Worm (Caenorhabditis elegans) whole organism, young adult: Measurements from ENCODE around the gene thoc-1.

Source experiments
- B0336.3 ChIP-seq: fragments of 200-800 bp; sonication (Bioruptor generic); IDR thresholded peaks from 2 replicates; pipeline ENCODE4 v1.3.6; 2022; ENCODE audit warnings: missing genetic modification characterization, missing compliant biosample characterization
- F10E7.11 ChIP-seq: sonication (generic microtip); optimal IDR thresholded peaks from 2 replicates; lab custom pipeline; 2017; ENCODE audit warnings: mild to moderate bottlenecking, missing genetic modification characterization, moderate library complexity, missing compliant biosample characterization
- F33H1.4 ChIP-seq: fragments of 200-800 bp; sonication (Bioruptor generic); IDR thresholded peaks from 2 replicates; pipeline ENCODE4 v1.3.6; 2022; ENCODE audit warnings: missing genetic modification reagents, missing genetic modification characterization, missing compliant biosample characterization
- F49E8.2 ChIP-seq: sonication (generic microtip); optimal IDR thresholded peaks from 3 replicates; lab custom pipeline; 2017; ENCODE audit warnings: missing genetic modification characterization, mild to moderate bottlenecking, missing compliant biosample characterization, antibody characterized with exemption, moderate library complexity; ENCODE audit not compliant: insufficient read depth
- F55B11.4 ChIP-seq: sonication (generic microtip); optimal IDR thresholded peaks from 2 replicates; lab custom pipeline; 2016; ENCODE audit warnings: missing compliant biosample characterization, missing genetic modification characterization, borderline replicate concordance; ENCODE audit not compliant: insufficient read depth
- K11D2.4 ChIP-seq: fragments of 200-800 bp; sonication (Bioruptor generic); IDR thresholded peaks from 2 replicates; pipeline ENCODE4 v1.3.6; 2022; ENCODE audit warnings: missing genetic modification reagents, missing genetic modification characterization, missing compliant biosample characterization
- K12H6.12 ChIP-seq: fragments of 200-800 bp; sonication (Bioruptor generic); optimal IDR thresholded peaks from 2 replicates; lab custom pipeline; 2018; ENCODE audit warnings: mild to moderate bottlenecking, missing genetic modification characterization, missing compliant biosample characterization
- T07F8.4 ChIP-seq: sonication (generic microtip); optimal IDR thresholded peaks from 2 replicates; lab custom pipeline; 2016; ENCODE audit warnings: mild to moderate bottlenecking, missing genetic modification characterization, moderate library complexity, missing compliant biosample characterization
- ZK185.1 ChIP-seq: sonication (generic microtip); optimal IDR thresholded peaks from 2 replicates; lab custom pipeline; 2016; ENCODE audit warnings: mild to moderate bottlenecking, missing genetic modification characterization, missing compliant biosample characterization; ENCODE audit not compliant: poor library complexity, severe bottlenecking
- attf-5 ChIP-seq: fragments of 200-800 bp; sonication (Bioruptor generic); optimal IDR thresholded peaks from 2 replicates; lab custom pipeline; 2018; ENCODE audit warnings: mild to moderate bottlenecking, missing genetic modification characterization, missing compliant biosample characterization
- ceh-100 ChIP-seq: fragments of 200-800 bp; sonication (Bioruptor generic); IDR thresholded peaks from 2 replicates; pipeline ENCODE4 v1.3.6; 2022; ENCODE audit warnings: missing genetic modification reagents, missing genetic modification characterization, missing compliant biosample characterization
- ceh-58 ChIP-seq: fragments of 200-800 bp; sonication (Bioruptor generic); IDR thresholded peaks from 2 replicates; pipeline ENCODE4 v1.3.6; 2022; ENCODE audit warnings: missing genetic modification characterization, missing compliant biosample characterization
- dpff-1 ChIP-seq: sonication (generic microtip); optimal IDR thresholded peaks from 2 replicates; lab custom pipeline; 2017; ENCODE audit warnings: mild to moderate bottlenecking, missing genetic modification characterization, missing compliant biosample characterization
- egl-18 ChIP-seq: fragments of 200-800 bp; sonication (Bioruptor generic); IDR thresholded peaks from 2 replicates; pipeline ENCODE4 v1.3.6; 2022; ENCODE audit warnings: missing genetic modification reagents, missing genetic modification characterization, missing compliant biosample characterization
- egrh-3 ChIP-seq: fragments of 200-800 bp; sonication (Bioruptor generic); IDR thresholded peaks from 2 replicates; pipeline ENCODE4 v1.3.6; 2022; ENCODE audit warnings: missing genetic modification reagents, missing genetic modification characterization, missing compliant biosample characterization
- ets-4 ChIP-seq: fragments of 200-800 bp; sonication (Bioruptor generic); optimal IDR thresholded peaks from 2 replicates; lab custom pipeline; 2018; ENCODE audit warnings: mild to moderate bottlenecking, missing genetic modification characterization, missing compliant biosample characterization
- him-1 ChIP-seq: sonication (generic microtip); optimal IDR thresholded peaks from 2 replicates; lab custom pipeline; 2016; ENCODE audit warnings: missing genotype, missing genetic modification reagents, missing genetic modification characterization, missing compliant biosample characterization
- hlh-12 ChIP-seq: sonication (generic microtip); optimal IDR thresholded peaks from 2 replicates; lab custom pipeline; 2016; ENCODE audit warnings: missing genetic modification characterization, missing compliant biosample characterization
- hlh-26 ChIP-seq: fragments of 200-800 bp; sonication (Bioruptor generic); conservative IDR thresholded peaks from 2 replicates; pipeline ENCODE4 v1.3.6; 2022; ENCODE audit warnings: missing genetic modification reagents, missing genetic modification characterization, missing compliant biosample characterization
- hmg-1.2 ChIP-seq: fragments of 200-800 bp; sonication (Bioruptor generic); IDR thresholded peaks from 2 replicates; pipeline ENCODE4 v1.3.6; 2022; ENCODE audit warnings: missing genetic modification reagents, missing genetic modification characterization, missing compliant biosample characterization
- hmg-20 ChIP-seq: fragments of 200-800 bp; sonication (Bioruptor generic); IDR thresholded peaks from 2 replicates; pipeline ENCODE4 v1.3.6; 2022; ENCODE audit warnings: missing genetic modification reagents, missing genetic modification characterization, missing compliant biosample characterization
- hsf-1 ChIP-seq: fragments of 200-800 bp; sonication (Bioruptor generic); IDR thresholded peaks from 2 replicates; pipeline ENCODE4 v1.3.6; 2022; ENCODE audit warnings: missing genetic modification reagents, missing genetic modification characterization, missing compliant biosample characterization
- lin-35 ChIP-seq, 3 experiments: fragments of 150-350 bp in 2 of 3; sonication (generic microtip) in 1 of 3; optimal IDR thresholded peaks; 2 replicates each; lab custom pipeline; 2014 to 2018; ENCODE audit warnings: missing biosample characterization in 3 of 3, missing genetic modification characterization in 3 of 3, missing genetic modification reagents in 3 of 3
- lir-1 ChIP-seq: fragments of 200-800 bp; sonication (Bioruptor generic); conservative IDR thresholded peaks from 2 replicates; pipeline ENCODE4 v1.3.6; 2022; ENCODE audit warnings: missing genetic modification reagents, missing genetic modification characterization, missing compliant biosample characterization
- madf-3 ChIP-seq: fragments of 200-800 bp; sonication (Bioruptor generic); IDR thresholded peaks from 2 replicates; pipeline ENCODE4 v1.3.6; 2022; ENCODE audit warnings: missing genetic modification reagents, missing genetic modification characterization, missing compliant biosample characterization
- mel-28 ChIP-seq: sonication (generic microtip); optimal IDR thresholded peaks from 2 replicates; lab custom pipeline; 2016; ENCODE audit warnings: borderline replicate concordance, mild to moderate bottlenecking, missing genetic modification characterization, missing compliant biosample characterization
- nfyb-1 ChIP-seq: fragments of 200-800 bp; sonication (Bioruptor generic); IDR thresholded peaks from 2 replicates; pipeline ENCODE4 v1.3.6; 2022; ENCODE audit warnings: missing genetic modification reagents, missing genetic modification characterization, missing compliant biosample characterization
- snpc-1.1 ChIP-seq: sonication (generic microtip); optimal IDR thresholded peaks from 2 replicates; lab custom pipeline; 2017; ENCODE audit warnings: missing genetic modification characterization, mild to moderate bottlenecking, missing compliant biosample characterization, antibody characterized with exemption, moderate library complexity, missing genotype, missing genetic modification reagents; ENCODE audit not compliant: insufficient read depth
- snpc-1.3 ChIP-seq: sonication (generic microtip); optimal IDR thresholded peaks from 2 replicates; lab custom pipeline; 2017; ENCODE audit warnings: missing genetic modification characterization, mild to moderate bottlenecking, missing compliant biosample characterization, antibody characterized with exemption, moderate library complexity, missing genotype, missing genetic modification reagents; ENCODE audit not compliant: insufficient read depth
- snpc-3.4 ChIP-seq: sonication (generic microtip); optimal IDR thresholded peaks from 2 replicates; lab custom pipeline; 2017; ENCODE audit warnings: missing genetic modification characterization, mild to moderate bottlenecking, missing compliant biosample characterization, antibody characterized with exemption, moderate library complexity, missing genotype, missing genetic modification reagents
- snpc-4 ChIP-seq, 5 experiments: fragments of 150-350 bp in 1 of 5; sonication (generic microtip) in 4 of 5; optimal IDR thresholded peaks; 2 replicates each; lab custom pipeline; 2014 to 2018; ENCODE audit warnings: missing genetic modification characterization in 5 of 5, missing biosample characterization in 3 of 5, antibody characterized with exemption in 2 of 5, mild to moderate bottlenecking in 2 of 5, missing compliant biosample characterization in 2 of 5, missing genotype in 2 of 5, moderate library complexity in 2 of 5, missing genetic modification reagents in 1 of 5
- somi-1 ChIP-seq: fragments of 200-800 bp; sonication (Bioruptor generic); optimal IDR thresholded peaks from 2 replicates; lab custom pipeline; 2018; ENCODE audit warnings: mild to moderate bottlenecking, missing genetic modification characterization, missing compliant biosample characterization
- tlf-1 ChIP-seq: fragments of 200-800 bp; sonication (Bioruptor generic); optimal IDR thresholded peaks from 2 replicates; lab custom pipeline; 2018; ENCODE audit warnings: mild to moderate bottlenecking, missing genetic modification characterization, missing compliant biosample characterization
- xnd-1 ChIP-seq: sonication (generic microtip); optimal IDR thresholded peaks from 2 replicates; lab custom pipeline; 2016; ENCODE audit warnings: missing genotype, missing genetic modification reagents, missing genetic modification characterization, missing compliant biosample characterization
- ztf-18 ChIP-seq: sonication (generic microtip); optimal IDR thresholded peaks from 2 replicates; lab custom pipeline; 2016; ENCODE audit warnings: missing genotype, mild to moderate bottlenecking, missing genetic modification characterization, missing compliant biosample characterization
- ztf-6 ChIP-seq: fragments of 200-800 bp; sonication (Bioruptor generic); IDR thresholded peaks from 2 replicates; pipeline ENCODE4 v1.3.6; 2022; ENCODE audit warnings: missing genetic modification reagents, missing genetic modification characterization, missing compliant biosample characterization

thoc-1 gene

ce11 chrII:671025-671424, 30.9 kb upstream of the thoc-1 start, which contains the start of gene sri-46:
Gene sri-46, minus strand, starts transcription at chrII:671125.
- TF ChIP-seq K12H6.12 (tag; lab: Kevin White, UChicago) = no peak
- no peak for TF ChIP-seq hmg-1.2 (GFP tag; lab: Robert Waterston, UW)
- no peak for TF ChIP-seq him-1
- TF ChIP-seq F10E7.11 (tag; lab: Kevin White, UChicago) = no peak
- no peak for TF ChIP-seq nfyb-1 (GFP tag; lab: Robert Waterston, UW)
- TF ChIP-seq hsf-1 (GFP tag; lab: Robert Waterston, UW) = no peak
- no peak for TF ChIP-seq dpff-1 (tag; lab: Kevin White, UChicago)
- TF ChIP-seq K11D2.4 (GFP tag; lab: Robert Waterston, UW) = no peak
- TF ChIP-seq mel-28 (tag; lab: Kevin White, UChicago) = no peak
- TF ChIP-seq lir-1 = no peak
- no peak for TF ChIP-seq T07F8.4 (tag; lab: Kevin White, UChicago)
- no peak for TF ChIP-seq ets-4 (GFP tag; lab: Kevin White, UChicago)
- TF ChIP-seq ZK185.1 = no peak
- no peak for TF ChIP-seq snpc-3.4
- no peak for TF ChIP-seq xnd-1
- TF ChIP-seq ztf-18 (tag; lab: Kevin White, UChicago) = no peak
- no peak for TF ChIP-seq snpc-4 (GFP tag; optimal IDR thresholded peaks at IDR 0.05; lab: Kevin White, UChicago)
- TF ChIP-seq snpc-4 (tag; optimal IDR thresholded peaks at IDR 0.05; lab: Kevin White, UChicago) = no peak
- no peak for TF ChIP-seq egrh-3 (GFP tag; lab: Robert Waterston, UW)
- TF ChIP-seq B0336.3 (GFP tag; lab: Robert Waterston, UW) = no peak
- no peak for TF ChIP-seq F33H1.4 (GFP tag; lab: Robert Waterston, UW)

ce11 chrII:674116-674515, 27.8 kb upstream of the thoc-1 start, which contains the start of gene Y39F10C.3:
Gene Y39F10C.3, plus strand, starts transcription at chrII:674416.
- TF ChIP-seq lin-35 (GFP tag; optimal IDR thresholded peaks at IDR 0.05; lab: Kevin White, UChicago) (no peak), madf-3 (GFP tag; lab: Robert Waterston, UW) (no peak), hmg-20 (GFP tag; lab: Robert Waterston, UW) (no peak), snpc-1.3 (tag; lab: Kevin White, UChicago) (no peak), egl-18 (GFP tag; lab: Robert Waterston, UW) (no peak), attf-5 (GFP tag; lab: Kevin White, UChicago) (no peak), him-1 (no peak), ceh-58 (GFP tag; lab: Robert Waterston, UW) (no peak), hlh-26 (GFP tag; lab: Robert Waterston, UW) (no peak), F55B11.4 (tag; lab: Kevin White, UChicago) (no peak), hlh-12 (no peak), ztf-6 (GFP tag; lab: Robert Waterston, UW) (no peak), somi-1 (no peak)

DNA sequence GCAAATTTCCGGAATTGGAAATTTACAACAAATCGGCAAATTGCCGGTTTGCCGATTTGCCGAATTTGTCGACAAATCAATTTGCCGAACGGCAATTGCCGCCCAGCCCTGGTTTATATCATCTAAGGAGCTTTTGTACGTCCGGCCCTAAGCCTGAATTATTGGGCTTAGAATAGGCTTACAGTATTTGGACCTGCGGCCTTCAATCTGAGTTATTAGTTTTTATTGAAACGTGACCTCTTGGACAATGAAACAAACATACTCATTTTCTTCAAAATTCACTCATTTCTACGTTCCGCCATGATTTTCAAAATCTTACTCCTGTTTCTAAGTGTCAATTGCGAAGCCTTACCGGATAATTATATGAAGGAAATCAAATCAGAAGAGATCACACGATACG, 26.6 kb upstream of the thoc-1 start, which contains the start of gene Y39F10C.1:
Y39F10C.1 (plus strand) TSS at position 301 of the 400 bp plus-strand sequence.
- no peak for TF ChIP-seq ceh-100
- TF ChIP-seq, all 124 proteins: peak for 0

DNA sequence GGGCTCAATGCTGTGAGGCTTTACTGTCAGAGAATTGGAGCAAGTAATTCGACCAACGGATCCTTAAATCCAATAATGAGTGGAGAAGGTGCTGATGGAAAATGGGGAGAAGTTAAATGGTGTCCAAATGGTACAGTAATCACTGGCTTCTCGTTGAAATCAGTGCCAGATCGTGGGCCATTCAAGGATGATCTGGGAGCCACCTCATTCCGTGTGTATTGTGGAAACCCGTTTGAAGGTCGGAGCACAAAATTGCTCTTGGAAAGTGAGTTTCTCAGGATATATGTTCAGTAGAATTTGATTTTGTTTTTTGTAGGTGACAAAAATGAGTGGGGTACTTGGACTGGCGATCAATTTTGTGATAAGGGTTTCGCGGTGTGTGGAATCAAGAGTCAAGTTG, 26.1 kb upstream of the thoc-1 start:
- TF ChIP-seq snpc-1.1 (tag; lab: Kevin White, UChicago) (no peak), snpc-4 (GFP tag; optimal IDR thresholded peaks at IDR 0.05; lab: Kevin White, UChicago) (no peak), snpc-4 (tag; optimal IDR thresholded peaks at IDR 0.05; lab: Kevin White, UChicago) (no peak), tlf-1 (GFP tag; lab: Kevin White, UChicago) (no peak), F49E8.2 (no peak)
